Worm (Caenorhabditis elegans) whole organism, young adult: Measurements from ENCODE around the gene Y51H4A.938.
"Not testable (repeated sequence)": the region's sequence is repeated elsewhere in the genome, so short reads cannot be mapped to it uniquely, and the experiment has no call there.

ENCODE experiments used
- B0261.1 ChIP-seq: sonication (generic microtip); optimal IDR thresholded peaks from 2 replicates; lab custom pipeline; 2016; ENCODE audit warnings: mild to moderate bottlenecking, missing genetic modification characterization, moderate library complexity, missing compliant biosample characterization
- F10E7.11 ChIP-seq: sonication (generic microtip); optimal IDR thresholded peaks from 2 replicates; lab custom pipeline; 2017; ENCODE audit warnings: mild to moderate bottlenecking, missing genetic modification characterization, moderate library complexity, missing compliant biosample characterization
- F52B5.7 ChIP-seq: sonication (generic microtip); optimal IDR thresholded peaks from 2 replicates; lab custom pipeline; 2016; ENCODE audit warnings: mild to moderate bottlenecking, missing genetic modification characterization, missing compliant biosample characterization
- ama-1 ChIP-seq, 3 experiments: fragments of 150-350 bp in 1 of 3; sonication (generic microtip) in 2 of 3; optimal IDR thresholded peaks; 2 replicates each; lab custom pipeline; 2014 to 2018; ENCODE audit warnings: missing biosample characterization in 2 of 3, missing genetic modification characterization in 2 of 3, missing genetic modification reagents in 2 of 3
- bed-1 ChIP-seq: fragments of 200-800 bp; sonication (Bioruptor generic); IDR thresholded peaks from 2 replicates; pipeline ENCODE4 v1.3.6; 2022; ENCODE audit warnings: missing genetic modification reagents, missing genetic modification characterization, missing compliant biosample characterization
- lin-26 ChIP-seq: fragments of 200-800 bp; sonication (Bioruptor generic); IDR thresholded peaks from 2 replicates; pipeline ENCODE4 v1.3.6; 2022; ENCODE audit warnings: missing genetic modification reagents, missing genetic modification characterization, missing compliant biosample characterization
- madf-3 ChIP-seq: fragments of 200-800 bp; sonication (Bioruptor generic); IDR thresholded peaks from 2 replicates; pipeline ENCODE4 v1.3.6; 2022; ENCODE audit warnings: missing genetic modification reagents, missing genetic modification characterization, missing compliant biosample characterization
- mel-28 ChIP-seq: sonication (generic microtip); optimal IDR thresholded peaks from 2 replicates; lab custom pipeline; 2016; ENCODE audit warnings: borderline replicate concordance, mild to moderate bottlenecking, missing genetic modification characterization, missing compliant biosample characterization
- nhr-179 ChIP-seq: sonication (generic microtip); optimal IDR thresholded peaks from 2 replicates; lab custom pipeline; 2016; ENCODE audit warnings: mild to moderate bottlenecking, missing genetic modification characterization, missing compliant biosample characterization
- pha-4 ChIP-seq: fragments of 150-350 bp; sonication (generic microtip); optimal IDR thresholded peaks from 2 replicates; lab custom pipeline; 2014; ENCODE audit warnings: missing biosample characterization, missing genetic modification reagents, missing genetic modification characterization
- snpc-4 ChIP-seq, 5 experiments: fragments of 150-350 bp in 1 of 5; sonication (generic microtip) in 4 of 5; optimal IDR thresholded peaks; 2 replicates each; lab custom pipeline; 2014 to 2018; ENCODE audit warnings: missing genetic modification characterization in 5 of 5, missing biosample characterization in 3 of 5, antibody characterized with exemption in 2 of 5, mild to moderate bottlenecking in 2 of 5, missing compliant biosample characterization in 2 of 5, missing genotype in 2 of 5, moderate library complexity in 2 of 5, missing genetic modification reagents in 1 of 5
- unc-62 ChIP-seq: fragments of 150-350 bp; optimal IDR thresholded peaks from 2 replicates; lab custom pipeline; 2014; ENCODE audit warnings: missing biosample characterization, missing genetic modification reagents, missing genetic modification characterization
- ztf-25 ChIP-seq: fragments of 200-800 bp; sonication (Bioruptor generic); IDR thresholded peaks from 2 replicates; pipeline ENCODE4 v1.3.6; 2022; ENCODE audit warnings: missing genetic modification reagents, missing genetic modification characterization, missing compliant biosample characterization
- ztf-6 ChIP-seq: fragments of 200-800 bp; sonication (Bioruptor generic); IDR thresholded peaks from 2 replicates; pipeline ENCODE4 v1.3.6; 2022; ENCODE audit warnings: missing genetic modification reagents, missing genetic modification characterization, missing compliant biosample characterization

- TF ChIP-seq snpc-4 (GFP tag; optimal IDR thresholded peaks at IDR 0.05; lab: Kevin White, UChicago); unc-62 (GFP tag; lab: Kevin White, UChicago); lin-26 (GFP tag; lab: Robert Waterston, UW); B0261.1; mel-28 (tag; lab: Kevin White, UChicago); madf-3 (GFP tag; lab: Robert Waterston, UW); ama-1 (optimal IDR thresholded peaks at IDR 0.05; lab: Kevin White, UChicago); ama-1 (GFP tag; optimal IDR thresholded peaks at IDR 0.05; lab: Kevin White, UChicago); F52B5.7 (tag; lab: Kevin White, UChicago); bed-1 (GFP tag; lab: Robert Waterston, UW); pha-4 (tag; lab: Kevin White, UChicago); ztf-25; F10E7.11 (tag; lab: Kevin White, UChicago); ztf-6 (GFP tag; lab: Robert Waterston, UW); nhr-179 (tag; lab: Kevin White, UChicago): not testable (repeated sequence)
- TF ChIP-seq snpc-4 (tag; optimal IDR thresholded peaks at IDR 0.05; lab: Kevin White, UChicago), result peak in 2 of 4 experiments; percentile 26 to 90
These were observed 17.1 kb upstream of the Y51H4A.938 start for ce11 chrIV:16463932-16464331.
